Worm (Caenorhabditis elegans) whole organism, L4 larva: ENCODE results near the gene ifas-2.

ENCODE experiments used
- D1046.2 ChIP-seq: fragments of 200-800 bp; sonication (Bioruptor generic); IDR thresholded peaks from 2 replicates; pipeline ENCODE4 v1.3.6; 2022; ENCODE audit warnings: missing genetic modification characterization, missing compliant biosample characterization
- F10B5.3 ChIP-seq: sonication (generic microtip); optimal IDR thresholded peaks from 2 replicates; lab custom pipeline; 2016; ENCODE audit warnings: mild to moderate bottlenecking, missing genetic modification characterization, missing compliant biosample characterization
- F37D6.2 ChIP-seq: sonication (generic microtip); optimal IDR thresholded peaks from 2 replicates; lab custom pipeline; 2016; ENCODE audit warnings: mild to moderate bottlenecking, missing genetic modification characterization, missing compliant biosample characterization
- F49E8.2 ChIP-seq: sonication (generic microtip); optimal IDR thresholded peaks from 2 replicates; lab custom pipeline; 2016; ENCODE audit warnings: missing compliant biosample characterization, mild to moderate bottlenecking, missing genetic modification characterization, borderline replicate concordance
- T26A8.4 ChIP-seq: fragments of 200-800 bp; sonication (Bioruptor generic); IDR thresholded peaks from 2 replicates; pipeline ENCODE4 v1.3.6; 2022; ENCODE audit warnings: missing genetic modification characterization, missing compliant biosample characterization
- Y48G9A.11 ChIP-seq: fragments of 200-800 bp; sonication (Bioruptor generic); IDR thresholded peaks from 2 replicates; pipeline ENCODE4 v1.3.6; 2022; ENCODE audit warnings: missing genetic modification reagents, missing genetic modification characterization, missing compliant biosample characterization
- Y75B8A.6 ChIP-seq: fragments of 200-800 bp; sonication (Bioruptor generic); IDR thresholded peaks from 2 replicates; pipeline ENCODE4 v1.3.6; 2022; ENCODE audit warnings: missing genetic modification reagents, missing genetic modification characterization, missing compliant biosample characterization
- ZK546.5 ChIP-seq, 2 experiments: sonication (generic microtip); optimal IDR thresholded peaks; 2 replicates each; lab custom pipeline; 2017; ENCODE audit warnings: missing biosample characterization in 2 of 2, missing genetic modification characterization in 2 of 2
- aha-1 ChIP-seq: fragments of 150-350 bp; peaks from one replicate; lab custom pipeline; 2014; ENCODE audit warnings: missing biosample characterization, missing genetic modification characterization
- ama-1 ChIP-seq: fragments of 150-350 bp; optimal IDR thresholded peaks from 2 replicates; lab custom pipeline; 2014; ENCODE audit warnings: inconsistent platforms, mixed read lengths
- arid-1 ChIP-seq: fragments of 200-800 bp; sonication (Bioruptor generic); conservative IDR thresholded peaks from 2 replicates; pipeline ENCODE4 v1.3.6; 2022; ENCODE audit warnings: missing genetic modification reagents, missing genetic modification characterization, missing compliant biosample characterization
- ceh-28 ChIP-seq: fragments of 150-350 bp; optimal IDR thresholded peaks from 2 replicates; lab custom pipeline; 2014; ENCODE audit warnings: missing biosample characterization, missing genetic modification reagents, missing genetic modification characterization
- ceh-32 ChIP-seq: sonication (generic microtip); optimal IDR thresholded peaks from 2 replicates; lab custom pipeline; 2016; ENCODE audit warnings: mild to moderate bottlenecking, missing genetic modification characterization, missing compliant biosample characterization; ENCODE audit not compliant: poor library complexity
- ceh-44 ChIP-seq: fragments of 200-800 bp; sonication (Bioruptor generic); IDR thresholded peaks from 2 replicates; pipeline ENCODE4 v1.3.6; 2022; ENCODE audit warnings: missing genetic modification reagents, missing genetic modification characterization, missing compliant biosample characterization
- ceh-62 ChIP-seq: sonication (generic microtip); optimal IDR thresholded peaks from 2 replicates; lab custom pipeline; 2017; ENCODE audit warnings: missing biosample characterization, missing genetic modification characterization
- ceh-82 ChIP-seq: sonication (generic microtip); optimal IDR thresholded peaks from 2 replicates; lab custom pipeline; 2017; ENCODE audit warnings: missing biosample characterization, missing genetic modification characterization
- ces-1 ChIP-seq: fragments of 150-350 bp; sonication (generic microtip); optimal IDR thresholded peaks from 4 replicates; lab custom pipeline; 2014; ENCODE audit warnings: missing biosample characterization, missing genetic modification reagents, missing genetic modification characterization
- ctbp-1 ChIP-seq: fragments of 200-800 bp; sonication (Bioruptor generic); IDR thresholded peaks from 2 replicates; pipeline ENCODE4 v1.3.6; 2022; ENCODE audit warnings: missing genetic modification reagents, missing genetic modification characterization, missing compliant biosample characterization
- daf-12 ChIP-seq: fragments of 150-350 bp; optimal IDR thresholded peaks from 2 replicates; lab custom pipeline; 2014; ENCODE audit warnings: missing biosample characterization, missing genetic modification reagents, missing genetic modification characterization
- daf-8 ChIP-seq: fragments of 200-800 bp; sonication (Bioruptor generic); IDR thresholded peaks from 2 replicates; pipeline ENCODE4 v1.3.6; 2022; ENCODE audit warnings: missing genetic modification characterization, missing compliant biosample characterization
- dmd-6 ChIP-seq: fragments of 200-800 bp; sonication (Bioruptor generic); IDR thresholded peaks from 2 replicates; pipeline ENCODE4 v1.3.6; 2022; ENCODE audit warnings: missing genetic modification reagents, missing genetic modification characterization, missing compliant biosample characterization
- dmd-9 ChIP-seq: fragments of 200-800 bp; sonication (Bioruptor generic); IDR thresholded peaks from 2 replicates; pipeline ENCODE4 v1.3.6; 2022; ENCODE audit warnings: missing genetic modification reagents, missing genetic modification characterization, missing compliant biosample characterization
- dpl-1 ChIP-seq: fragments of 150-350 bp; optimal IDR thresholded peaks from 2 replicates; lab custom pipeline; 2014; ENCODE audit warnings: missing biosample characterization, missing genetic modification reagents, missing genetic modification characterization
- dve-1 ChIP-seq: sonication (generic microtip); optimal IDR thresholded peaks from 2 replicates; lab custom pipeline; 2017; ENCODE audit warnings: antibody characterized with exemption, mild to moderate bottlenecking, missing genetic modification characterization, missing compliant biosample characterization; ENCODE audit not compliant: insufficient read depth
- egl-27 ChIP-seq: sonication (generic microtip); optimal IDR thresholded peaks from 3 replicates; lab custom pipeline; 2017; ENCODE audit warnings: missing biosample characterization, missing genetic modification reagents, missing genetic modification characterization
- fos-1 ChIP-seq: fragments of 150-350 bp; optimal IDR thresholded peaks from 2 replicates; lab custom pipeline; 2014; ENCODE audit warnings: missing biosample characterization, missing genetic modification characterization
- gei-8 ChIP-seq: fragments of 200-800 bp; sonication (Bioruptor generic); optimal IDR thresholded peaks from 2 replicates; lab custom pipeline; 2018; ENCODE audit warnings: mild to moderate bottlenecking, missing genetic modification characterization, missing compliant biosample characterization
- hif-1 ChIP-seq, 2 experiments: sonication (generic microtip); optimal IDR thresholded peaks; 2 replicates each; lab custom pipeline; 2016 to 2017; ENCODE audit warnings: missing compliant biosample characterization in 2 of 2, missing genetic modification characterization in 2 of 2, missing genetic modification reagents in 2 of 2, missing genotype in 2 of 2, mild to moderate bottlenecking in 1 of 2
- hmg-1.1 ChIP-seq: fragments of 200-800 bp; sonication (Bioruptor generic); IDR thresholded peaks from 2 replicates; pipeline ENCODE4 v1.3.6; 2022; ENCODE audit warnings: missing genetic modification reagents, missing genetic modification characterization, missing compliant biosample characterization
- lin-1 ChIP-seq: fragments of 200-800 bp; sonication (Bioruptor generic); IDR thresholded peaks from 2 replicates; pipeline ENCODE4 v1.3.6; 2022; ENCODE audit warnings: missing genetic modification reagents, missing genetic modification characterization, missing compliant biosample characterization
- lin-13 ChIP-seq: fragments of 150-350 bp; optimal IDR thresholded peaks from 2 replicates; lab custom pipeline; 2014; ENCODE audit warnings: missing biosample characterization, missing genetic modification reagents, missing genetic modification characterization
- lin-29 ChIP-seq: fragments of 200-800 bp; sonication (Bioruptor generic); IDR thresholded peaks from 2 replicates; pipeline ENCODE4 v1.3.6; 2022; ENCODE audit warnings: missing genetic modification reagents, missing genetic modification characterization, missing compliant biosample characterization
- lsy-2 ChIP-seq, 2 experiments: fragments of 150-350 bp in 1 of 2; sonication (generic microtip) in 1 of 2; optimal IDR thresholded peaks; 2 replicates each; lab custom pipeline; 2014 to 2017; ENCODE audit warnings: missing biosample characterization in 2 of 2, missing genetic modification characterization in 2 of 2
- madf-5 ChIP-seq, 2 experiments: fragments of 200-800 bp; sonication (Bioruptor generic); IDR thresholded peaks; 2 replicates each; pipeline ENCODE4 v1.3.6; 2022; ENCODE audit warnings: missing compliant biosample characterization in 2 of 2, missing genetic modification characterization in 2 of 2
- mdt-29 ChIP-seq: fragments of 200-800 bp; sonication (Bioruptor generic); IDR thresholded peaks from 2 replicates; pipeline ENCODE4 v1.3.6; 2022; ENCODE audit warnings: missing genetic modification reagents, missing genetic modification characterization, missing compliant biosample characterization
- mes-2 ChIP-seq: sonication (generic microtip); optimal IDR thresholded peaks from 2 replicates; lab custom pipeline; 2016; ENCODE audit warnings: missing genotype, mild to moderate bottlenecking, missing genetic modification characterization, missing compliant biosample characterization; ENCODE audit not compliant: poor library complexity, severe bottlenecking
- mxl-2 ChIP-seq: fragments of 200-800 bp; sonication (Bioruptor generic); conservative IDR thresholded peaks from 2 replicates; pipeline ENCODE4 v1.3.6; 2022; ENCODE audit warnings: missing genetic modification reagents, missing genetic modification characterization, missing compliant biosample characterization
- nhr-11 ChIP-seq: fragments of 150-350 bp; optimal IDR thresholded peaks from 2 replicates; lab custom pipeline; 2014; ENCODE audit warnings: missing biosample characterization, missing genetic modification characterization
- nhr-28 ChIP-seq: fragments of 150-350 bp; optimal IDR thresholded peaks from 2 replicates; lab custom pipeline; 2014; ENCODE audit warnings: missing biosample characterization, missing genetic modification characterization
- nhr-41 ChIP-seq: fragments of 200-800 bp; sonication (Bioruptor generic); IDR thresholded peaks from 2 replicates; pipeline ENCODE4 v1.3.6; 2022; ENCODE audit warnings: missing genetic modification reagents, missing genetic modification characterization, missing compliant biosample characterization
- nhr-42 ChIP-seq: fragments of 200-800 bp; sonication (Bioruptor generic); IDR thresholded peaks from 2 replicates; pipeline ENCODE4 v1.3.6; 2022; ENCODE audit warnings: missing genetic modification characterization, missing compliant biosample characterization
- nhr-6 ChIP-seq: fragments of 150-350 bp; optimal IDR thresholded peaks from 2 replicates; lab custom pipeline; 2014; ENCODE audit warnings: missing biosample characterization, missing genetic modification characterization
- pqm-1 ChIP-seq: sonication (generic microtip); optimal IDR thresholded peaks from 2 replicates; lab custom pipeline; 2017; ENCODE audit warnings: missing biosample characterization, missing genetic modification characterization
- snpc-1.2 ChIP-seq: fragments of 200-800 bp; sonication (Bioruptor generic); IDR thresholded peaks from 2 replicates; pipeline ENCODE4 v1.3.6; 2022; ENCODE audit warnings: missing genetic modification reagents, missing genetic modification characterization, missing compliant biosample characterization
- snpc-4 ChIP-seq: fragments of 150-350 bp; optimal IDR thresholded peaks from 2 replicates; lab custom pipeline; 2014; ENCODE audit warnings: missing biosample characterization, missing genetic modification characterization
- tag-97 ChIP-seq: fragments of 200-800 bp; sonication (Bioruptor generic); IDR thresholded peaks from 2 replicates; pipeline ENCODE4 v1.3.6; 2022; ENCODE audit warnings: missing genetic modification characterization, missing compliant biosample characterization
- unc-39 ChIP-seq: sonication (generic microtip); optimal IDR thresholded peaks from 2 replicates; lab custom pipeline; 2017; ENCODE audit warnings: missing biosample characterization, missing genetic modification characterization
- vab-7 ChIP-seq: fragments of 200-800 bp; sonication (Bioruptor generic); IDR thresholded peaks from 2 replicates; pipeline ENCODE4 v1.3.6; 2022; ENCODE audit warnings: missing genetic modification reagents, missing genetic modification characterization, missing compliant biosample characterization
- ztf-11 ChIP-seq: fragments of 150-350 bp; optimal IDR thresholded peaks from 2 replicates; lab custom pipeline; 2014; ENCODE audit warnings: missing biosample characterization, missing genetic modification characterization
- ztf-7 ChIP-seq: fragments of 150-350 bp; optimal IDR thresholded peaks from 2 replicates; lab custom pipeline; 2014; ENCODE audit warnings: missing biosample characterization, missing genetic modification characterization

The ifas-2 gene

ce11 chrV:16888788-16889325 lies at the start of gene ifas-2, which contains the start of gene fbxa-44:
Gene ifas-2, minus strand, starts transcription at chrV:16888888.
Gene fbxa-44, plus strand, starts transcription at chrV:16889275.
- TF ChIP-seq madf-5 (GFP tag; IDR thresholded peaks at IDR 0.05; lab: Robert Waterston, UW) (no peak), mxl-2 (no peak), pqm-1 (no peak), dpl-1 (no peak), lsy-2 (tag; optimal IDR thresholded peaks at IDR 0.05; lab: Kevin White, UChicago) (no peak), ztf-7 (tag; lab: Kevin White, UChicago) (no peak), dmd-6 (GFP tag; lab: Robert Waterston, UW) (no peak), nhr-11 (tag; lab: Kevin White, UChicago) (no peak), F49E8.2 (tag; lab: Kevin White, UChicago) (no peak), nhr-41 (GFP tag; lab: Robert Waterston, UW) (no peak), aha-1 (no peak), Y48G9A.11 (no peak), lin-29 (GFP tag; lab: Robert Waterston, UW) (no peak), egl-27 (tag; lab: Kevin White, UChicago) (no peak), unc-39 (no peak), ceh-32 (tag; lab: Kevin White, UChicago) (no peak), dmd-9 (no peak), mes-2 (tag; lab: Kevin White, UChicago) (no peak), nhr-6 (tag; lab: Kevin White, UChicago) (no peak)

- TF ChIP-seq T26A8.4 (GFP tag; lab: Robert Waterston, UW) = no peak
- TF ChIP-seq nhr-42 (GFP tag; lab: Robert Waterston, UW) = no peak
- no peak for TF ChIP-seq ztf-11 (tag; lab: Kevin White, UChicago)
- TF ChIP-seq Y48G9A.11 = no peak
- no peak for TF ChIP-seq nhr-11 (tag; lab: Kevin White, UChicago)
- TF ChIP-seq nhr-28 = no peak
- no peak for TF ChIP-seq ceh-62 (tag; lab: Kevin White, UChicago)
- no peak for TF ChIP-seq arid-1
- no peak for TF ChIP-seq ceh-28 (tag; lab: Kevin White, UChicago)
- no peak for TF ChIP-seq ctbp-1 (GFP tag; lab: Robert Waterston, UW)
- TF ChIP-seq lin-1 = no peak
- no peak for TF ChIP-seq hmg-1.1 (GFP tag; lab: Robert Waterston, UW)
- no peak for TF ChIP-seq hif-1 (tag; optimal IDR thresholded peaks at IDR 0.05; lab: Kevin White, UChicago)
- no peak for TF ChIP-seq mdt-29 (GFP tag; lab: Robert Waterston, UW)
- TF ChIP-seq ceh-44 (GFP tag; lab: Robert Waterston, UW) = no peak
- no peak for TF ChIP-seq daf-8 (GFP tag; lab: Robert Waterston, UW)
- no peak for TF ChIP-seq snpc-1.2 (GFP tag; lab: Robert Waterston, UW)
- TF ChIP-seq unc-39 = no peak
- TF ChIP-seq D1046.2 (GFP tag; lab: Robert Waterston, UW) = no peak
- TF ChIP-seq ceh-82 (tag; lab: Kevin White, UChicago) = no peak
Measured at ce11 chrV:16927345-16927744, 38.7 kb upstream of the ifas-2 start, which contains the start of gene Y102A5C.36. Gene Y102A5C.36, minus strand, starts transcription at chrV:16927445.

- TF ChIP-seq hmg-1.1 (GFP tag; lab: Robert Waterston, UW) = no peak
- no peak for TF ChIP-seq ZK546.5 (tag; optimal IDR thresholded peaks at IDR 0.05; lab: Kevin White, UChicago)
- TF ChIP-seq dmd-9 = no peak
- TF ChIP-seq gei-8 = no peak
- no peak for TF ChIP-seq tag-97 (GFP tag; lab: Robert Waterston, UW)
- TF ChIP-seq dve-1 (tag; lab: Kevin White, UChicago) = no peak
- no peak for TF ChIP-seq ceh-28 (tag; lab: Kevin White, UChicago)
- TF ChIP-seq F37D6.2 = no peak
- TF ChIP-seq ama-1 = no peak
- no peak for TF ChIP-seq lin-13 (GFP tag; lab: Kevin White, UChicago)
- no peak for TF ChIP-seq snpc-4
- no peak for TF ChIP-seq ces-1 (GFP tag; lab: Kevin White, UChicago)
- no peak for TF ChIP-seq F10B5.3 (tag; lab: Kevin White, UChicago)
- TF ChIP-seq madf-5 (GFP tag; IDR thresholded peaks at IDR 0.05; lab: Robert Waterston, UW) = no peak
- no peak for TF ChIP-seq vab-7 (GFP tag; lab: Robert Waterston, UW)
- no peak for TF ChIP-seq daf-12 (tag; lab: Kevin White, UChicago)
- TF ChIP-seq Y75B8A.6 (GFP tag; lab: Robert Waterston, UW) = no peak
- no peak for TF ChIP-seq fos-1
Measured at ce11 chrV:16921952-16922351, 33.3 kb upstream of the ifas-2 start, which contains the start of gene Y102A5C.4. Gene Y102A5C.4, plus strand, starts transcription at chrV:16922252.
